Worm (Caenorhabditis elegans) whole organism, late embryonic: ENCODE measurements around the gene lec-10.

ENCODE experiments used
- F13H6.1 ChIP-seq: sonication (generic microtip); optimal IDR thresholded peaks from 2 replicates; lab custom pipeline; 2016; ENCODE audit warnings: missing genetic modification characterization, missing compliant biosample characterization
- ama-1 ChIP-seq: fragments of 150-350 bp; optimal IDR thresholded peaks from 2 replicates; lab custom pipeline; 2014
- ceh-24 ChIP-seq: sonication (generic microtip); optimal IDR thresholded peaks from 2 replicates; lab custom pipeline; 2016; ENCODE audit warnings: mild to moderate bottlenecking, missing genetic modification characterization, missing compliant biosample characterization
- ceh-30 ChIP-seq: fragments of 150-350 bp; optimal IDR thresholded peaks from 2 replicates; lab custom pipeline; 2014; ENCODE audit warnings: missing biosample characterization, missing genetic modification characterization
- ceh-48 ChIP-seq: sonication (generic microtip); optimal IDR thresholded peaks from 2 replicates; lab custom pipeline; 2016; ENCODE audit warnings: missing genetic modification characterization, inconsistent platforms, missing compliant biosample characterization
- elt-2 ChIP-seq: sonication (generic microtip); optimal IDR thresholded peaks from 2 replicates; lab custom pipeline; 2016; ENCODE audit warnings: missing genetic modification reagents, missing genetic modification characterization, missing compliant biosample characterization

ce11 chrV:6493821-6494220 is 4.9 kb upstream of the lec-10 start, which contains the start of gene cpt-6:
- TF ChIP-seq F13H6.1 (tag; lab: Kevin White, UChicago) (no peak), ceh-48 (no peak), ceh-24 (tag; lab: Kevin White, UChicago) (no peak), elt-2 (tag; lab: Kevin White, UChicago) (no peak), ceh-30 (tag; lab: Kevin White, UChicago) (no peak), ama-1 (lab: Kevin White, UChicago) (no peak)
